Fruit fly (Drosophila melanogaster) whole organism, prepupa: ENCODE results near the gene mbo.

Source experiments
- Blimp-1 ChIP-seq: fragments of 200-800 bp; sonication (Bioruptor generic); optimal IDR thresholded peaks from 3 replicates; lab custom pipeline; 2017; ENCODE audit warnings: missing biosample characterization, missing genetic modification characterization, mild to moderate bottlenecking, moderate library complexity, missing genetic modification reagents
- CG11762 ChIP-seq: fragments of 200-800 bp; sonication (Bioruptor generic); optimal IDR thresholded peaks from 3 replicates; lab custom pipeline; 2016; ENCODE audit warnings: missing biosample characterization, missing genetic modification characterization; ENCODE audit not compliant: insufficient read depth
- CG31627 ChIP-seq: fragments of 200-800 bp; sonication (Bioruptor generic); optimal IDR thresholded peaks from 3 replicates; lab custom pipeline; 2016; ENCODE audit warnings: missing biosample characterization, missing genetic modification characterization
- CG6854 ChIP-seq: fragments of 200-800 bp; sonication (Bioruptor generic); optimal IDR thresholded peaks from 2 replicates; lab custom pipeline; 2017; ENCODE audit warnings: missing biosample characterization, mild to moderate bottlenecking, missing genetic modification characterization
- CG8119 ChIP-seq: fragments of 200-800 bp; sonication (Bioruptor generic); IDR thresholded peaks from 3 replicates; pipeline ENCODE4 v1.3.6; 2022; ENCODE audit warnings: missing biosample characterization, missing genetic modification characterization
- CG9139 ChIP-seq: fragments of 200-800 bp; sonication (Bioruptor generic); optimal IDR thresholded peaks from 3 replicates; lab custom pipeline; 2017; ENCODE audit warnings: missing biosample characterization, mild to moderate bottlenecking, missing genetic modification characterization
- Ets21C ChIP-seq: fragments of 200-800 bp; sonication (Bioruptor generic); optimal IDR thresholded peaks from 3 replicates; lab custom pipeline; 2016; ENCODE audit warnings: missing biosample characterization, missing genetic modification characterization
- Hr4 ChIP-seq: fragments of 200-800 bp; sonication (Bioruptor generic); optimal IDR thresholded peaks from 3 replicates; lab custom pipeline; 2016; ENCODE audit warnings: missing biosample characterization, missing genetic modification characterization
- Lpt ChIP-seq: fragments of 200-800 bp; sonication (Bioruptor generic); optimal IDR thresholded peaks from 3 replicates; lab custom pipeline; 2016; ENCODE audit warnings: missing biosample characterization, missing genetic modification characterization
- Met ChIP-seq: fragments of 200-800 bp; sonication (Bioruptor generic); optimal IDR thresholded peaks from 3 replicates; lab custom pipeline; 2016; ENCODE audit warnings: missing biosample characterization, missing genetic modification characterization
- achi ChIP-seq: fragments of 200-800 bp; sonication (Bioruptor generic); optimal IDR thresholded peaks from 3 replicates; lab custom pipeline; 2016; ENCODE audit warnings: missing biosample characterization, missing genetic modification characterization
- eg ChIP-seq: fragments of 200-800 bp; sonication (Bioruptor generic); IDR thresholded peaks from 3 replicates; pipeline ENCODE4 v1.3.6; 2022; ENCODE audit warnings: missing biosample characterization, missing genetic modification characterization

DNA sequence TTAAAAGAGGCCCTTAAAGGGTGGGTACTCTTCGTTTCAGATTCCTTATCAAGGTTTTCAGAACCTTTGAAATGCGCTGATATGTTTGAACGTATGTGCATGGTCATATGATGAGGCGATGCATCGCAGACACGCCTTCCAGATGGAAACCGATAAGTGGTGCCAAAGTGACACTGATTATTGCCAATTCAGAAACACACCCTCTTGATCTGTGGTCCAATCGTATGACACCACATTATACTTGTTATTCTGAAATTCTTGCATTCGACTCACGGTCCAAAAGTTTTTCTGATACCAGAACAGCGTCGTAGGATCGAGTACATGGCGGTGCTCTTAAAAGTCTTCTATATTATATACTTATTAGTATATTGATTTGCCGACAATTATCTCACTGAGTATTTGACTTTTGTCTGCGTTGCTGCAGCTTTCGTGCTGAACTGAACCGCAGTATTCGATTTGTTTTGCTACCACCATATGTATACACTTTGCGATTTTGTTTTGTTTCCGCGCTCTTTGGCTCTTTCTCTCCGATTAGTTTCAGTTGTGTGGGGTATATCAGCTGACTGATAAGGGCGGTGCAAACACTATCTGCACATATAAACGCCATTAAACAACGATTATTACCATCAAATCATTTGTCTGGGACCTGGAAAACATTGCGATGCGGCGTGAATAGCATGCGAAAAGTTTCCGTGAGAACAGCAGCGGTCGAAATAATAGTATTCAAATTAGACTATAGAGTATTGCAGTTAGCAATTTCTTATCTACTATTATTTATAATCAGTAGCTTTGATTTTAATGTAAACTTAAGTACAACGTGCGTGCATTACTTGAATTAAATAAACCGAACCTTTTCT lies 41.7 kb upstream of the mbo start:
- TF ChIP-seq Ets21C (GFP tag; lab: Kevin White, UChicago) (no peak), CG6854 (GFP tag; lab: Kevin White, UChicago) (no peak), CG11762 (GFP tag; lab: Kevin White, UChicago) (no peak), achi (GFP tag; lab: Kevin White, UChicago) (no peak), Met (GFP tag; lab: Kevin White, UChicago) (no peak), Lpt (GFP tag; lab: Kevin White, UChicago) (no peak), CG8119 (GFP tag; lab: Robert Waterston, UW) (no peak), Hr4 (GFP tag; lab: Kevin White, UChicago) (peak; percentile 14), CG9139 (GFP tag; lab: Kevin White, UChicago) (no peak), Blimp-1 (no peak), eg (GFP tag; lab: Robert Waterston, UW) (no peak), CG31627 (GFP tag; lab: Kevin White, UChicago) (no peak)
